Comparison of ENCODE assay signal across 4 fruit fly cellular contexts in genomic region chr3R:14476273-14476672, dm6.
TF ChIP-seq lines count a peak whose summit lies in the region.

No protein-coding gene starts in this region.

- TF ChIP-seq CTCF in whole organism, embryonic (GFP tag; optimal IDR thresholded peaks at IDR 0.05; lab: Kevin White, UChicago), result no peak

TF ChIP-seq in whole organism, embryonic, 481 proteins besides CTCF, POLR2A, EP300 and RAD21 (continues in another document):
- TF ChIP-seq CG14965 (GFP tag; optimal IDR thresholded peaks at IDR 0.05; lab: Kevin White, UChicago; ENCODE audit: borderline replicate concordance) (peak; percentile 32), pum (GFP tag; optimal IDR thresholded peaks at IDR 0.05; lab: Kevin White, UChicago) (peak; percentile 47), bsh (GFP tag; optimal IDR thresholded peaks at IDR 0.05; lab: Kevin White, UChicago) (peak; percentile 39 to 46), tll (GFP tag; optimal IDR thresholded peaks at IDR 0.05; lab: Kevin White, UChicago) (no peak), jigr1 (GFP tag; IDR thresholded peaks at IDR 0.05; lab: Robert Waterston, UW) (peak; percentile 68; the same call in 2 of the 3 replicates), CG13296 (GFP tag; optimal IDR thresholded peaks at IDR 0.05; lab: Kevin White, UChicago) (peak; percentile 52), CG6254 (GFP tag; optimal IDR thresholded peaks at IDR 0.05; lab: Kevin White, UChicago) (peak; percentile 14), Deaf1 (tag; optimal IDR thresholded peaks at IDR 0.05; lab: Kevin White, UChicago) (peak; percentile 28), CG8944 (GFP tag; optimal IDR thresholded peaks at IDR 0.05; lab: Kevin White, UChicago) (peak; percentile 55), Kr (GFP tag; optimal IDR thresholded peaks at IDR 0.05; lab: Kevin White, UChicago) (no peak), Aef1 (GFP tag; IDR thresholded peaks at IDR 0.05; lab: Robert Waterston, UW) (peak; percentile 79), CG2116 (GFP tag; optimal IDR thresholded peaks at IDR 0.05; lab: Kevin White, UChicago) (peak; percentile 3), ci (GFP tag; IDR thresholded peaks at IDR 0.05; lab: Robert Waterston, UW) (peak; percentile 79), Hr3 (GFP tag; optimal IDR thresholded peaks at IDR 0.05; lab: Kevin White, UChicago) (peak; percentile 43), CG7745 (tag; optimal IDR thresholded peaks at IDR 0.05; lab: Kevin White, UChicago) (no peak), CG4404 (GFP tag; IDR thresholded peaks at IDR 0.05; lab: Robert Waterston, UW) (peak; percentile 39), CG4282 (GFP tag; optimal IDR thresholded peaks at IDR 0.05; lab: Kevin White, UChicago) (peak; percentile 42), croc (GFP tag; conservative IDR thresholded peaks at IDR 0.05; lab: Robert Waterston, UW) (0 out of 3 replicates have a peak, but pooled peaks have one; percentile 30), tx (GFP tag; optimal IDR thresholded peaks at IDR 0.05; lab: Kevin White, UChicago) (peak; percentile 43), NK7.1 (GFP tag; optimal IDR thresholded peaks at IDR 0.05; lab: Kevin White, UChicago) (peak; percentile 13), dan (GFP tag; IDR thresholded peaks at IDR 0.05; lab: Robert Waterston, UW) (no peak), p53 (GFP tag; optimal IDR thresholded peaks at IDR 0.05; lab: Kevin White, UChicago) (peak; percentile 34)

TF ChIP-seq in whole organism, prepupa, 60 proteins besides CTCF, POLR2A, EP300 and RAD21 (continues in another document):
- TF ChIP-seq Eip93F (GFP tag; optimal IDR thresholded peaks at IDR 0.05; lab: Kevin White, UChicago) (no peak), svp (GFP tag; lab: Kevin White, UChicago) (peak; percentile 31), CG10669 (GFP tag; optimal IDR thresholded peaks at IDR 0.05; lab: Kevin White, UChicago) (peak; percentile 48), CG31627 (GFP tag; optimal IDR thresholded peaks at IDR 0.05; lab: Kevin White, UChicago) (peak; percentile 32), CG15336 (GFP tag; IDR thresholded peaks at IDR 0.05; lab: Robert Waterston, UW) (peak; percentile 89), Ets96B (tag; optimal IDR thresholded peaks at IDR 0.05; lab: Kevin White, UChicago) (peak; percentile 59), fd59A (GFP tag; optimal IDR thresholded peaks at IDR 0.05; lab: Kevin White, UChicago) (peak; percentile 23), CG4318 (GFP tag; optimal IDR thresholded peaks at IDR 0.05; lab: Kevin White, UChicago) (peak; percentile 83), CG9139 (GFP tag; optimal IDR thresholded peaks at IDR 0.05; lab: Kevin White, UChicago) (no peak), Sox14 (GFP tag; optimal IDR thresholded peaks at IDR 0.05; lab: Kevin White, UChicago) (peak; percentile 72), net (GFP tag; optimal IDR thresholded peaks at IDR 0.05; lab: Kevin White, UChicago) (peak; percentile 70), Hr39 (GFP tag; optimal IDR thresholded peaks at IDR 0.05; lab: Kevin White, UChicago) (peak; percentile 48), achi (GFP tag; optimal IDR thresholded peaks at IDR 0.05; lab: Kevin White, UChicago) (peak; percentile 65), Blimp-1 (GFP tag; optimal IDR thresholded peaks at IDR 0.05; lab: Kevin White, UChicago) (no peak), CG8319 (GFP tag; optimal IDR thresholded peaks at IDR 0.05; lab: Kevin White, UChicago) (peak; percentile 0), CG11294 (GFP tag; IDR thresholded peaks at IDR 0.05; lab: Robert Waterston, UW) (peak; percentile 85), OdsH (GFP tag; optimal IDR thresholded peaks at IDR 0.05; lab: Kevin White, UChicago) (peak; percentile 77), spab (GFP tag; optimal IDR thresholded peaks at IDR 0.05; lab: Kevin White, UChicago) (peak; percentile 36), CG16779 (tag; optimal IDR thresholded peaks at IDR 0.05; lab: Kevin White, UChicago) (peak; percentile 46), topi (GFP tag; optimal IDR thresholded peaks at IDR 0.05; lab: Kevin White, UChicago) (peak; percentile 30), CG11902 (GFP tag; optimal IDR thresholded peaks at IDR 0.05; lab: Kevin White, UChicago) (peak; percentile 2), dac (GFP tag; optimal IDR thresholded peaks at IDR 0.05; lab: Kevin White, UChicago) (peak; percentile 75), CG6276 (GFP tag; optimal IDR thresholded peaks at IDR 0.05; lab: Kevin White, UChicago) (peak; percentile 84), ss (GFP tag; optimal IDR thresholded peaks at IDR 0.05; lab: Kevin White, UChicago) (no peak)

TF ChIP-seq in whole organism, pupa, 21 proteins besides CTCF, POLR2A, EP300 and RAD21:
- TF ChIP-seq Snoo (tag; optimal IDR thresholded peaks at IDR 0.05; lab: Kevin White, UChicago) (peak; percentile 14), CG12605 (GFP tag; IDR thresholded peaks at IDR 0.05; lab: Robert Waterston, UW) (peak; percentile 71), CG34367 (tag; optimal IDR thresholded peaks at IDR 0.05; lab: Kevin White, UChicago) (peak; percentile 18), CG8301 (tag; optimal IDR thresholded peaks at IDR 0.05; lab: Kevin White, UChicago) (peak; percentile 91), gl (tag; optimal IDR thresholded peaks at IDR 0.05; lab: Kevin White, UChicago) (no peak), CG8159 (tag; optimal IDR thresholded peaks at IDR 0.05; lab: Kevin White, UChicago) (peak; percentile 59), CG4496 (GFP tag; IDR thresholded peaks at IDR 0.05; lab: Robert Waterston, UW) (peak; percentile 94), EcR (GFP tag; optimal IDR thresholded peaks at IDR 0.05; lab: Kevin White, UChicago) (no peak), CG17806 (tag; optimal IDR thresholded peaks at IDR 0.05; lab: Kevin White, UChicago) (peak; percentile 70), CG15710 (tag; optimal IDR thresholded peaks at IDR 0.05; lab: Kevin White, UChicago) (peak; percentile 42), CG10348 (GFP tag; IDR thresholded peaks at IDR 0.05; lab: Robert Waterston, UW) (peak; percentile 88), CG13204 (GFP tag; optimal IDR thresholded peaks at IDR 0.05; lab: Kevin White, UChicago) (no peak), fd96Ca (GFP tag; IDR thresholded peaks at IDR 0.05; lab: Robert Waterston, UW) (peak; percentile 96), Pif1A (GFP tag; optimal IDR thresholded peaks at IDR 0.05; lab: Kevin White, UChicago) (peak; percentile 70), D1 (tag; optimal IDR thresholded peaks at IDR 0.05; lab: Kevin White, UChicago) (no peak), Pif1B (GFP tag; optimal IDR thresholded peaks at IDR 0.05; lab: Kevin White, UChicago) (peak; percentile 61), CG14655 (GFP tag; optimal IDR thresholded peaks at IDR 0.05; lab: Kevin White, UChicago) (peak; percentile 87), Ets98B (GFP tag; IDR thresholded peaks at IDR 0.05; lab: Robert Waterston, UW) (peak; percentile 93), rn (GFP tag; IDR thresholded peaks at IDR 0.05; lab: Robert Waterston, UW) (peak; percentile 90), CG32121 (GFP tag; IDR thresholded peaks at IDR 0.05; lab: Robert Waterston, UW) (peak; percentile 89), CG9948 (tag; optimal IDR thresholded peaks at IDR 0.05; lab: Kevin White, UChicago) (peak; percentile 50)
TF ChIP-seq in whole organism, pupa: peak in this region for 17.

TF ChIP-seq in whole organism, wandering third instar larva, 38 proteins besides CTCF, POLR2A, EP300 and RAD21 (continues in another document):
- no peak for TF ChIP-seq dl (GFP tag; optimal IDR thresholded peaks at IDR 0.05; lab: Kevin White, UChicago; ENCODE audit: insufficient read depth in 1 of 2, partially characterized antibody in 2 of 2)
- no peak for TF ChIP-seq Abd-B (GFP tag; optimal IDR thresholded peaks at IDR 0.05; lab: Kevin White, UChicago)
- TF ChIP-seq dmrt93B (GFP tag; optimal IDR thresholded peaks at IDR 0.05; lab: Kevin White, UChicago), result no peak
- no peak for TF ChIP-seq Hr83 (GFP tag; optimal IDR thresholded peaks at IDR 0.05; lab: Kevin White, UChicago; ENCODE audit: poor library complexity, severe bottlenecking)
- no peak for TF ChIP-seq Hr78 (GFP tag; optimal IDR thresholded peaks at IDR 0.05; lab: Kevin White, UChicago)
- TF ChIP-seq N (GFP tag; optimal IDR thresholded peaks at IDR 0.05; lab: Kevin White, UChicago), result no peak
- TF ChIP-seq usp (GFP tag; optimal IDR thresholded peaks at IDR 0.05; lab: Kevin White, UChicago), result no peak
- TF ChIP-seq dsf (GFP tag; optimal IDR thresholded peaks at IDR 0.05; lab: Kevin White, UChicago; ENCODE audit: borderline replicate concordance), result no peak
- TF ChIP-seq lola (GFP tag; optimal IDR thresholded peaks at IDR 0.05; lab: Kevin White, UChicago), result no peak
- no peak for TF ChIP-seq Rel (GFP tag; optimal IDR thresholded peaks at IDR 0.05; lab: Kevin White, UChicago)
- no peak for TF ChIP-seq Rel (tag; optimal IDR thresholded peaks at IDR 0.05; lab: Kevin White, UChicago)
- TF ChIP-seq OdsH (GFP tag; optimal IDR thresholded peaks at IDR 0.05; lab: Kevin White, UChicago), result peak; percentile 44
- peak; percentile 48 for TF ChIP-seq ey (GFP tag; optimal IDR thresholded peaks at IDR 0.05; lab: Kevin White, UChicago)
- peak; percentile 27 for TF ChIP-seq rgr (GFP tag; optimal IDR thresholded peaks at IDR 0.05; lab: Kevin White, UChicago)
- no peak for TF ChIP-seq pan (optimal IDR thresholded peaks at IDR 0.05; lab: Kevin White, UChicago)
- TF ChIP-seq HLH106 (tag; optimal IDR thresholded peaks at IDR 0.05; lab: Kevin White, UChicago), result peak; percentile 32
- TF ChIP-seq Mio (GFP tag; optimal IDR thresholded peaks at IDR 0.05; lab: Kevin White, UChicago), result no peak
- TF ChIP-seq Dif (GFP tag; optimal IDR thresholded peaks at IDR 0.05; lab: Kevin White, UChicago; ENCODE audit: partially characterized antibody), result no peak
- TF ChIP-seq Vsx2 (GFP tag; optimal IDR thresholded peaks at IDR 0.05; lab: Kevin White, UChicago; ENCODE audit: partially characterized antibody), result no peak
- TF ChIP-seq CG9705 (GFP tag; optimal IDR thresholded peaks at IDR 0.05; lab: Kevin White, UChicago), result no peak
- peak; percentile 36 for TF ChIP-seq fru (GFP tag; optimal IDR thresholded peaks at IDR 0.05; lab: Kevin White, UChicago)
- TF ChIP-seq Jra (GFP tag; optimal IDR thresholded peaks at IDR 0.05; lab: Kevin White, UChicago), result no peak
- TF ChIP-seq br (GFP tag; optimal IDR thresholded peaks at IDR 0.05; lab: Kevin White, UChicago), result peak; percentile 23
- peak; percentile 57 for TF ChIP-seq sv (GFP tag; optimal IDR thresholded peaks at IDR 0.05; lab: Kevin White, UChicago)
- TF ChIP-seq woc (GFP tag; optimal IDR thresholded peaks at IDR 0.05; lab: Kevin White, UChicago), result no peak
- no peak for TF ChIP-seq Dfd (GFP tag; optimal IDR thresholded peaks at IDR 0.05; lab: Kevin White, UChicago)
- no peak for TF ChIP-seq Myc (optimal IDR thresholded peaks at IDR 0.05; lab: Kevin White, UChicago)
- peak; percentile 6 for TF ChIP-seq Hnf4 (GFP tag; optimal IDR thresholded peaks at IDR 0.05; lab: Kevin White, UChicago)
- no peak for TF ChIP-seq CrebA (GFP tag; optimal IDR thresholded peaks at IDR 0.05; lab: Kevin White, UChicago; ENCODE audit: borderline replicate concordance)
- TF ChIP-seq CG32264 (GFP tag; optimal IDR thresholded peaks at IDR 0.05; lab: Kevin White, UChicago), result no peak
- TF ChIP-seq GATAd (GFP tag; optimal IDR thresholded peaks at IDR 0.05; lab: Kevin White, UChicago), result no peak
- TF ChIP-seq sage (GFP tag; optimal IDR thresholded peaks at IDR 0.05; lab: Kevin White, UChicago), result no peak

Comparison
In these comparisons a context has a peak if more than half of its experiments do, and no peak if none do; other contexts are left out.
1. Of the 7 proteins assayed by ChIP-seq in both whole organism, embryonic and whole organism, prepupa: peak only in whole organism, embryonic: Blimp-1 and Sox102F; only in whole organism, prepupa: Hr39 and Lpt; in both: CG16779 and Gug; in neither: 1.